Worm (Caenorhabditis elegans): ENCODE results near the gene mdf-1.

The mdf-1 gene

DNA sequence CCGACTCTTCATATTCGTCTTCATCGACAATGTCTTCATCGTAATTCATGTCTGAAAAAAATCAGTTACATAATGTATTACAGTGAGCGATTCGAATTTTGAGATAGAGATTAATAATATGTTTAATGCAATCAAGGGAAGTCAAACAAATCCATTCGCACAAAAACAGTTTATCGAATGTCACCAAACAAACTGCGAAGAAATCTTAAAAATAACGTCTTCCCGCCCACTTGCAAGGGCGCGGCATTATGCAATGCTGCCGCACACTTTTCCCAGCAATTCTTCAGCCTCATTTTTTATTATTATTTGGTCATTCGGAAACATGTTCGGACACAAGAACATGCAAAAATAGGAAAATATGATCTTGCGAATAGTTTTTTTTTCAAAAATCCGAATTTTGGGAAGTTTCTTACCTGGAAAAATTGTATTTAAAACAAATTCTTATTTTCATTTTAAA, at the start of gene mdf-1:
TSS of gene mdf-1 (minus strand) at position 51 of the 457 bp plus-strand sequence.
- TF ChIP-seq dao-5 (tag; optimal IDR thresholded peaks at IDR 0.05) (no peak), him-1 (tag; optimal IDR thresholded peaks at IDR 0.05) (peak; percentile 44), W03F9.2 (tag; optimal IDR thresholded peaks at IDR 0.05) (peak; percentile 29)

DNA sequence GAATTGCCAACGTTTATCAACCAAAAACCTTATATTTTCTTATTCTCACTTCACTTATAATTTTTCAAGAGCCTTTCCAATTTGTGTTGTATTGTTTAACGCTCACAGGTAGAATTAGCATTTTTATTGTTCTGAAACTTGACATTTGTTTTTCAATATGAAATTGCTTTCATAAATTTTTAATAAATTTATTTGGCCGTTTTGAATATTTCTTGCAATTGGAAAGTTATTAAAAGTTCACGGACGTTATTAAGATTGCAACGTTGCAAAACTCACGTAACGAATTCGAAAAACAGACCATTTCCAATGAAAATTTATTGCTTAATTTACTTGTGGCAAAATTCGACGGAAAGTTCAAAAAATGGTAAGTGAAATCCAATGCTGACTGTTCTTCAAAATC, 46.3 kb upstream of the mdf-1 start, which contains the start of gene K09G1.2:
TSS of gene K09G1.2 (plus strand) at position 301 of the 400 bp plus-strand sequence.
- no peak for TF ChIP-seq him-1 (tag; optimal IDR thresholded peaks at IDR 0.05)
- TF ChIP-seq dao-5 (tag; optimal IDR thresholded peaks at IDR 0.05): no peak
- TF ChIP-seq W03F9.2 (tag; optimal IDR thresholded peaks at IDR 0.05): no peak

DNA sequence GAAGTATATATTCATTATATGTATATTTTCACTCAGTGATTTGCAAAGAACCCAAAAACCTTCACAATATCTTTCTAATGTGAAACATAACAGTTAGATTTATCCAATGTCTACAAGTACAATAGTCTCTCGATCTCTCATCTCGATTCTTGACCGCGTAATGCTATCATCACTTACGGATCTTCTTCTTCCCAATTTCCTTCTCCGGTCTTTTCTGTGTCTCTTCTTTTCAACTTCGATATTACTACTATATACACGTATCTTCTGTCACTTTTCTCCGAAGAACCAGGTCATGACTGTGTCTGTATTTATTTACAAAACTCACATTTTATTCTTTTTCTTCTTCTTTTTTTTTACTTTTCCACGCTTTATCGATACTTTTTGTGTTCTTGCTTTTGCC, 44.5 kb upstream of the mdf-1 start:
- TF ChIP-seq him-1 (tag; optimal IDR thresholded peaks at IDR 0.05) (no peak), W03F9.2 (tag; optimal IDR thresholded peaks at IDR 0.05) (no peak), dao-5 (tag; optimal IDR thresholded peaks at IDR 0.05) (no peak)

DNA sequence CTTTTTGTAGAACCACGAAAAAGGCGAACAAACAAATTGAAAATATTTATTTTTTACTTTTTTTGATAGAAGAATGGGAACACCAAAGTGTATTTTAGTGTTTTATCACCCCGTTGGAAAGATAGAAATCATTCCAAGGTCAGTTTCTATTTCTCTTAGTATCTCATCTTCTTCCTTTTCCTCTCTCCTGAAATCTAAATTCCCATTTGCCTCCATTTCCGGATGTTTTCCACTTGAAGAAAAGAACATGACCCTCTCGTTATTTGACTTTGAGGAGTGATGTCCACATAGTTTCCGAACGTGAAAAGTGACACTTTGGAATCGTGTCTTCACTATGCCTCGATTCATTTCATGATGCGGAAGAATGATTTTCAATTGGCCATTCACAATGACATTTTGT, 43.6 kb upstream of the mdf-1 start:
- TF ChIP-seq him-1 (tag; optimal IDR thresholded peaks at IDR 0.05) (no peak), dao-5 (tag; optimal IDR thresholded peaks at IDR 0.05) (no peak), W03F9.2 (tag; optimal IDR thresholded peaks at IDR 0.05) (no peak)

DNA sequence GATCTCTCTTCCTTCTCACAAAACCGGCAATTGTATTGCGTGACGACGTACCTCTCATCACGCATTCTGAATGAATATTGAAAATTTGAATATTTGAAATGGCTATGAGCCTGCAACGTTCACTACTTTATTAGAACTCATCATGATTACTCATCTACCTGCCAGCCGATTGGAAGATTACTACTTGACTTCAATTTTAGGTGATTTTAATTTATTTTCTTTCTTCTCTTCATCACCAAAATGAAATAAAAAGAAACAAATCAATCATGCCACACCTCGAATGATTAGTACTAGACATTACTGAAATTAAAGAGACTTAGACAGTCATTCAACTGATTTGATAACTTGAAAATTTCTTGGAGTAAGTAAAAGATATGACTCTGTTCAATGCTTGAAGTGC, 40.2 kb upstream of the mdf-1 start:
- TF ChIP-seq dao-5 (tag; optimal IDR thresholded peaks at IDR 0.05) (no peak), W03F9.2 (tag; optimal IDR thresholded peaks at IDR 0.05) (no peak), him-1 (tag; optimal IDR thresholded peaks at IDR 0.05) (no peak)

DNA sequence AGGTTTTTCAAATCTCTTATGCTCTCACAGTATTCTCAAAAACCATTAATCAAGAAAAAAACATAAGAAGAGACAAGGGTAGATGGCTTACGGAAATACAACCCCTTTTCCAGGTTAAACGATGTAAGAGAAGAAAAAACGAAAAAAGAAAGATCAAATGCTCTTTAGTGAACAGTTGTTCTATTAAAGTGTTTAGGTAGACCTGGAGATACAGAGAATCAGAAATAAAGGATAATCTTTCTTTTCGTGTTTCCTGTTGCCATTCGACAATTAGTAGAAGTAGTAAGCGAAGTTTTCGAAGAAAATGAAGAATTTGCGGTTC, 39.3 kb upstream of the mdf-1 start, which contains the start of gene K09G1.1:
TSS of gene K09G1.1 (plus strand) at position 223 of the 322 bp plus-strand sequence.
- TF ChIP-seq W03F9.2 (tag; optimal IDR thresholded peaks at IDR 0.05) (no peak), him-1 (tag; optimal IDR thresholded peaks at IDR 0.05) (no peak), dao-5 (tag; optimal IDR thresholded peaks at IDR 0.05) (no peak)

DNA sequence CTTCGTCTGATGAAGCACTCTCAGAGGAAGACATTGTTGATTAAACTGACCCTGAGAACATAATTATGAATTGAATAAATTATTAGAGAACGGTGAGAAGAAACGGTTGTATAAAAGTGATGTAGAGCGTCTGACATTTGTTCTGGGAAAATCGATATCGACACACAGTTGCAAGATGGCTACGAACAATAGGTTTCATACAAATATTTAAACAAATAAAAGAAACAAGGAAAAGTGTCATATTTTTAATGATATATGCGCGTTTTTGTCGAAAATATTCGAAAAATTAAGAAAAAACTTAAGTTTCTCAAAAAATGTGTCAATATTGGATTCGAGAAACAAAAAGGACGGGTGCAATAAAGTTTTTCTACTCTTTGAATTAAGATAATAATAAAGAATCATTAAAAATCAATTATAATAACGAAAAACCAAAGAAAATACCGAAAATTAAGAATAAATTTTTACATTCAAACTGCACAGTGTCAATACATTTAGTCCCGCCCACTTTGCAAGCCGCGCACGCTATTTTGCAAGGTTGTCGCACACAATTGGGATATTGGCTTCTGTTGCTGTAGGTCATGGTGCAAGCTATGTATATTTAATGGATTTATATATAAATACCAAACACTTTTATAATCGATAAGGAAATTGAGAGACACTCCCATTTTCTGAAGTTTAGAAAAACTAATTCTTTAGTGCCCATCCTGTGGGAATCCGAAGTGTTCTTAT, 38.7 kb upstream of the mdf-1 start, which contains the start of gene rtfo-1:
TSS of gene rtfo-1 (minus strand) at position 51 of the 729 bp plus-strand sequence.
- TF ChIP-seq him-1 (tag; optimal IDR thresholded peaks at IDR 0.05): no peak
- TF ChIP-seq dao-5 (tag; optimal IDR thresholded peaks at IDR 0.05): no peak
- TF ChIP-seq W03F9.2 (tag; optimal IDR thresholded peaks at IDR 0.05): no peak

DNA sequence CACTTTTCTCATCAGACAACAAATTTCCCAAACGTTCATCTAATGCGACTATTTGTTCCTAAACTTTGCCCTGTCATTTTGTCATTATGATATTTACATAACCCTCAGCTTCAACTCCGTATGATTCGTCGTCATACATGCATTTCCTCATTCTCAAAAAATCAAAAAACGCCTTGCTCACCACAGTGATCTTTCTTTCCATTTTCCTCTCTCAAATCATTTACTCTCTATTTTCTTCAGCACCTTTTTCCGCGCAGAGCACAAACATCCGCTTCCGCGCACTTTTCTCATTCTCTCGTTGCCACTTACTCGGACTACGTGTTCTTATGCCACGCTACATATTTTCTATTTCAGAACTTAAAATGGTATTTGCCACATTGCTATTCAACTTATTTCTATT, 33.0 kb upstream of the mdf-1 start, which contains the start of gene F25B3.2:
TSS of gene F25B3.2 (plus strand) at position 301 of the 400 bp plus-strand sequence.
- TF ChIP-seq W03F9.2 (tag; optimal IDR thresholded peaks at IDR 0.05) (no peak), dao-5 (tag; optimal IDR thresholded peaks at IDR 0.05) (no peak), him-1 (tag; optimal IDR thresholded peaks at IDR 0.05) (no peak)

DNA sequence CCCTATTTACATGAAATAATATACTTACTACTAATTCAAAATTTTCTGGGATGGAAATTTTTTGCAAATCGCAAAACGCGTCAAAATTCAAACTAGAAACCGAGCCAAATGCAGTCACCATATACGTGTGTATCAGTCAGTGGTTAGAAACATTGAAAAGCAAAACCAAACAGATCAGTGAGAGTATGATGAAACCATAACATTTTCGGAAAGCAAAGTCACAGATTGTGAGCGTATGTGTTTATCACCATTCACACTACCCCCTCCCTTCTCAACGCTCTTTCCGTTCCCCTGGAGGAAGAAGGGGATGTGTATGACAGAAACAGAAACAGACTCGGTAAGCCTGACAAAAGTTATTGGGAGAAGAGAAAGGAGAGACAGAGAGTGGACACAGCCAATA, 27.6 kb upstream of the mdf-1 start:
- TF ChIP-seq W03F9.2 (tag; optimal IDR thresholded peaks at IDR 0.05) (no peak), him-1 (tag; optimal IDR thresholded peaks at IDR 0.05) (no peak), dao-5 (tag; optimal IDR thresholded peaks at IDR 0.05) (no peak)

DNA sequence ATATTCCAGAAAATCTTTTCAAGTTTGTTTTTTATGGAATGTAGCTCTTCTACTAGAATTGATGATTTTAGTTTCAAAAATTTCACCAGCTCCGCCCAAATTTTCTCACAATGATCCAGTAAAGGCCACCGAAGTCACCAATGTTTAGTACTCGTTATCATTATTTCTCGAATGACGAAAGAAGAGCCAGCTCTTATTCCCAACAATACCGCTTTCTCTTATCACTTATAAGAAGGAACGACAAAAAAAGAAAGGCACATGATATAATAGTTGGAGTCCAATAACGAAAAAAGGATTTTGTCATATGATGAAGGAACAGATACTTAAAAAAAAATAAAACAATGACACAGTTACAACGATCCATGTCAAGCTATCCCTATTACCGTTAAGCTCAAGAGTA, 27.0 kb upstream of the mdf-1 start:
- TF ChIP-seq dao-5 (tag; optimal IDR thresholded peaks at IDR 0.05): no peak
- TF ChIP-seq W03F9.2 (tag; optimal IDR thresholded peaks at IDR 0.05): no peak
- TF ChIP-seq him-1 (tag; optimal IDR thresholded peaks at IDR 0.05): no peak

DNA sequence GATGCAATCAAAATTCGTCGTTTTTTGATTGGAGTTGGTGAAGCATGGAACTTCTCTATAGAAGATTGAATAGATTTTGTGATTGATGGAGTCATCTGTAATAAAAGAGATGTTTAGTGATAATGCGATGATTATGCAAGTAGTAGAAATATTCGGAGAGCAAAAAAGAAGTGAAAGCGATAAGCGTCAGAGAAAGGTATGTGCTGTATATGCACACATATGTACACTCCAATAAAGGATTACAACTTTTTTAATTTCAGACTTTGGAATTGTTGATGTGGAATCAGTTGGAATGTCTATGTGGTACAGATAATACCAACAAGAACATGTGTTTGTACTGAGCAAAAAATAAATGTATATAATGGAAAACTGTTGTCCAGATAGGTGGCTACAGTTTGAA, 26.2 kb upstream of the mdf-1 start, which contains the start of gene F25B3.5:
TSS of gene F25B3.5 (minus strand) at position 101 of the 400 bp plus-strand sequence.
- TF ChIP-seq him-1 (tag; optimal IDR thresholded peaks at IDR 0.05) (no peak), W03F9.2 (tag; optimal IDR thresholded peaks at IDR 0.05) (no peak), dao-5 (tag; optimal IDR thresholded peaks at IDR 0.05) (no peak)

DNA sequence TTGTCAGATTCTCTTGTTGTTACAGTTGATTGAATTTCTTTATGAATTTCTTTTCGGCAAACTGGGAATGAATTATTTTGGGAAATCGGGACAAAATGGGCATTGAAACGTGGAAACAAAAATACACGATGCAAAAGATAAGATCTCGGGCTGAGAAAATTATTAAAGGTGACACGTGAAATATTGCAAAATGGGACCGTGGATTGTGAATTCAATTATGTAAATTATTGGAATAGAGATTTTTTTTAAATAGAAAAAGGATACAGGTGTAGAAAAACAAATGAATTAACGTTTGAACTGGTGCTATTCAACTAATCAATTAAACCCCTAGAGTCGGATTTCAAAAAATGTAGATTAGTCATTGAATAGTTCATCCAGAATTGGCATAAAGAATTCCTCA, 24.7 kb upstream of the mdf-1 start, which contains the start of gene F25B3.4:
TSS of gene F25B3.4 (minus strand) at position 101 of the 400 bp plus-strand sequence.
- TF ChIP-seq him-1 (tag; optimal IDR thresholded peaks at IDR 0.05) (no peak), W03F9.2 (tag; optimal IDR thresholded peaks at IDR 0.05) (no peak), dao-5 (tag; optimal IDR thresholded peaks at IDR 0.05) (no peak)

DNA sequence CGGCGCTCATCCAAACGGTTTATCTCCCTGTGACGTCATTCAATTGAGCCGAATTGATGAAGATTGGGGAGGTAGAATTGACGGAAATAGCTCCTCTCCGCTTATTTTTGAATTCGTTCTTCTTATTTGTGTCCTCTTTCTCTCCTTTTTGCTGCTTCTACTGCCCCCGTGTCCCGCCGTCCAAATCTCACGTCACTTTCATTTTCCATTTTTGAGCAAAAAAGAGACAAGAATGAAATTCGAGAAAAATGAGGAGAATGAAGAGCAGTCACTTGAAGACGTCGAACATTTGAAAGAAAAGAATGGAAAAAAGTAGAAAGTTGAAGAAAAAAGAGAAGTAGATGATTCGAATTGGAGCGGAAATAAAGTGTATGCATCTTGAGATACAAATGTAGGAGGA, 19.6 kb upstream of the mdf-1 start:
- TF ChIP-seq dao-5 (tag; optimal IDR thresholded peaks at IDR 0.05) (no peak), W03F9.2 (tag; optimal IDR thresholded peaks at IDR 0.05) (no peak), him-1 (tag; optimal IDR thresholded peaks at IDR 0.05) (no peak)

DNA sequence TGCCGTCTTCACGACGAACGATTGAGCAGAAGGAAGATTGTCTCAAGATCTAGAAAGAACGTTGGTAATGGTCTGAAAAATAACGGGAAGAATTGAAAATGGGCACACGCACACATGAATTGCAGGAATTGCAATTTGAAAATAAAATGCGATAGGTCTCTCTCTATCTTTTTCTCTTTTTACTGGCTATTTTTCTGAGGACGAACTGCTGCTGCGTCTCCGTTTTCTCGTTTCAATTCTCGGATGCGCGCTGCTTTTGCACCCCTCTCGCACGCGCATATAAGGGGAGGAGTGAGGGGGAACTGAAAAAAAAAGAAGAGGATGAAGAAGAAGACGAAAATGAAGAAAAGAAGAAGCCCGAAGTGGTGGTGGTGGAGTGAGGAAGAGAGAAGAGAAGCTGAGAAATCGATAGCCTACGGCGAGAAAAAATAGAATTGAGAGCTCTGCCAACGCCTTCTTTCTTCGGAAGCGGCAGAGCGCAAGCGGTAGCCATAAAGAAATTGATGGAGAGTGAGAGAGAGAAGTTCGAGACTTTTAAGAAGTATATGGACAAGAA, 17.7 kb upstream of the mdf-1 start, which contains the start of gene rgef-1:
TSS of gene rgef-1 (minus strand) at position 51 of the 556 bp plus-strand sequence.
- TF ChIP-seq him-1 (tag; optimal IDR thresholded peaks at IDR 0.05) (peak; percentile 61), dao-5 (tag; optimal IDR thresholded peaks at IDR 0.05) (no peak)
